Worm (Caenorhabditis elegans) whole organism, late embryonic: ENCODE data around the gene R10E4.9.

ENCODE experiments used
- C38D4.7 ChIP-seq: fragments of 200-800 bp; sonication (Bioruptor generic); optimal IDR thresholded peaks from 2 replicates; lab custom pipeline; 2018; ENCODE audit warnings: mild to moderate bottlenecking, missing genetic modification characterization, moderate library complexity, missing compliant biosample characterization
- F13H6.1 ChIP-seq: sonication (generic microtip); optimal IDR thresholded peaks from 2 replicates; lab custom pipeline; 2016; ENCODE audit warnings: missing genetic modification characterization, missing compliant biosample characterization
- K02D7.2 ChIP-seq: sonication (generic microtip); optimal IDR thresholded peaks from 2 replicates; lab custom pipeline; 2017; ENCODE audit warnings: mild to moderate bottlenecking, missing genetic modification characterization, missing compliant biosample characterization
- K09A11.1 ChIP-seq: sonication (generic microtip); optimal IDR thresholded peaks from 2 replicates; lab custom pipeline; 2017; ENCODE audit warnings: antibody characterized with exemption, mild to moderate bottlenecking, missing genetic modification characterization, missing compliant biosample characterization; ENCODE audit not compliant: insufficient read depth
- T23F11.4 ChIP-seq: fragments of 200-800 bp; sonication (Bioruptor generic); optimal IDR thresholded peaks from 2 replicates; lab custom pipeline; 2018; ENCODE audit warnings: mild to moderate bottlenecking, missing genetic modification characterization, missing compliant biosample characterization
- ceh-18 ChIP-seq: sonication (generic microtip); optimal IDR thresholded peaks from 2 replicates; lab custom pipeline; 2016; ENCODE audit warnings: missing genetic modification characterization, missing compliant biosample characterization
- ceh-2 ChIP-seq: sonication (generic microtip); optimal IDR thresholded peaks from 2 replicates; lab custom pipeline; 2016; ENCODE audit warnings: missing genotype, missing genetic modification characterization, missing compliant biosample characterization
- ceh-22 ChIP-seq: sonication (generic microtip); optimal IDR thresholded peaks from 2 replicates; lab custom pipeline; 2017; ENCODE audit warnings: missing biosample characterization, missing genetic modification characterization
- ceh-24 ChIP-seq: sonication (generic microtip); optimal IDR thresholded peaks from 2 replicates; lab custom pipeline; 2016; ENCODE audit warnings: mild to moderate bottlenecking, missing genetic modification characterization, missing compliant biosample characterization
- ceh-30 ChIP-seq: fragments of 150-350 bp; optimal IDR thresholded peaks from 2 replicates; lab custom pipeline; 2014; ENCODE audit warnings: missing biosample characterization, missing genetic modification characterization
- ceh-31 ChIP-seq: sonication (generic microtip); optimal IDR thresholded peaks from 2 replicates; lab custom pipeline; 2016; ENCODE audit warnings: missing genetic modification characterization, missing compliant biosample characterization
- ceh-45 ChIP-seq: fragments of 200-800 bp; sonication (Bioruptor generic); IDR thresholded peaks from 2 replicates; pipeline ENCODE4 v1.3.6; 2022; ENCODE audit warnings: missing genetic modification reagents, missing genetic modification characterization, missing compliant biosample characterization
- ceh-48 ChIP-seq: sonication (generic microtip); optimal IDR thresholded peaks from 2 replicates; lab custom pipeline; 2016; ENCODE audit warnings: missing genetic modification characterization, inconsistent platforms, missing compliant biosample characterization
- che-1 ChIP-seq: sonication (generic microtip); optimal IDR thresholded peaks from 2 replicates; lab custom pipeline; 2016; ENCODE audit warnings: mild to moderate bottlenecking, missing genetic modification characterization, missing compliant biosample characterization
- elt-2 ChIP-seq: sonication (generic microtip); optimal IDR thresholded peaks from 2 replicates; lab custom pipeline; 2016; ENCODE audit warnings: missing genetic modification reagents, missing genetic modification characterization, missing compliant biosample characterization
- ets-4 ChIP-seq: sonication (generic microtip); optimal IDR thresholded peaks from 2 replicates; lab custom pipeline; 2016; ENCODE audit warnings: missing genetic modification characterization, missing compliant biosample characterization
- hlh-13 ChIP-seq: fragments of 200-800 bp; sonication (Bioruptor generic); optimal IDR thresholded peaks from 2 replicates; lab custom pipeline; 2018; ENCODE audit warnings: mild to moderate bottlenecking, missing genetic modification characterization, missing compliant biosample characterization
- hlh-30 ChIP-seq: sonication (generic microtip); optimal IDR thresholded peaks from 2 replicates; lab custom pipeline; 2017; ENCODE audit warnings: antibody characterized with exemption, missing genetic modification characterization, missing compliant biosample characterization; ENCODE audit not compliant: insufficient read depth
- hlh-6 ChIP-seq: sonication (generic microtip); optimal IDR thresholded peaks from 2 replicates; lab custom pipeline; 2016; ENCODE audit warnings: missing genotype, missing genetic modification characterization, missing compliant biosample characterization
- hlh-8 ChIP-seq: sonication (generic microtip); optimal IDR thresholded peaks from 2 replicates; lab custom pipeline; 2016; ENCODE audit warnings: missing genotype, missing genetic modification characterization, missing compliant biosample characterization
- nfya-1 ChIP-seq: sonication (generic microtip); optimal IDR thresholded peaks from 2 replicates; lab custom pipeline; 2017; ENCODE audit warnings: missing genetic modification characterization, mild to moderate bottlenecking, missing compliant biosample characterization, antibody characterized with exemption, moderate library complexity
- nhr-232 ChIP-seq: sonication (generic microtip); optimal IDR thresholded peaks from 2 replicates; lab custom pipeline; 2016; ENCODE audit warnings: missing genetic modification characterization, missing compliant biosample characterization
- odd-2 ChIP-seq: sonication (generic microtip); optimal IDR thresholded peaks from 2 replicates; lab custom pipeline; 2017; ENCODE audit warnings: antibody characterized with exemption, mild to moderate bottlenecking, missing genetic modification characterization, missing compliant biosample characterization
- pag-3 ChIP-seq: sonication (generic microtip); optimal IDR thresholded peaks from 2 replicates; lab custom pipeline; 2016; ENCODE audit warnings: missing compliant biosample characterization, missing genetic modification characterization, borderline replicate concordance
- sdc-2 ChIP-seq: sonication (generic microtip); optimal IDR thresholded peaks from 2 replicates; lab custom pipeline; 2016; ENCODE audit warnings: missing genotype, missing genetic modification characterization, missing compliant biosample characterization
- sox-2 ChIP-seq: fragments of 200-800 bp; sonication (Bioruptor generic); IDR thresholded peaks from 2 replicates; pipeline ENCODE4 v1.3.6; 2022; ENCODE audit warnings: missing genetic modification reagents, missing genetic modification characterization, missing compliant biosample characterization
- syd-9 ChIP-seq: sonication (generic microtip); optimal IDR thresholded peaks from 2 replicates; lab custom pipeline; 2016; ENCODE audit warnings: mild to moderate bottlenecking, missing genetic modification characterization, moderate library complexity, missing compliant biosample characterization
- tbx-7 ChIP-seq: sonication (generic microtip); optimal IDR thresholded peaks from 2 replicates; lab custom pipeline; 2016; ENCODE audit warnings: missing genotype, missing genetic modification characterization, missing compliant biosample characterization
- ttx-3 ChIP-seq: sonication (generic microtip); optimal IDR thresholded peaks from 2 replicates; lab custom pipeline; 2016; ENCODE audit warnings: missing genetic modification reagents, missing genetic modification characterization, missing compliant biosample characterization
- unc-3 ChIP-seq, 2 experiments: fragments of 200-800 bp in 1 of 2; sonication (Bioruptor generic) in 1 of 2; sonication (generic microtip) in 1 of 2; conservative IDR thresholded peaks in 1 of 2; optimal IDR thresholded peaks in 1 of 2; 2 replicates each; pipeline versions ENCODE4 v1.3.6 to Lab custom; 2016 to 2022; ENCODE audit warnings: missing compliant biosample characterization in 2 of 2, missing genetic modification characterization in 2 of 2, missing genetic modification reagents in 1 of 2
- unc-42 ChIP-seq: sonication (generic microtip); optimal IDR thresholded peaks from 2 replicates; lab custom pipeline; 2016; ENCODE audit warnings: missing genotype, missing genetic modification characterization, missing compliant biosample characterization
- unc-86 ChIP-seq: sonication (generic microtip); optimal IDR thresholded peaks from 2 replicates; lab custom pipeline; 2016; ENCODE audit warnings: missing genetic modification characterization, missing compliant biosample characterization
- ztf-16 ChIP-seq: sonication (generic microtip); optimal IDR thresholded peaks from 2 replicates; lab custom pipeline; 2017; ENCODE audit warnings: missing genetic modification characterization, missing compliant biosample characterization

R10E4.9 gene

DNA sequence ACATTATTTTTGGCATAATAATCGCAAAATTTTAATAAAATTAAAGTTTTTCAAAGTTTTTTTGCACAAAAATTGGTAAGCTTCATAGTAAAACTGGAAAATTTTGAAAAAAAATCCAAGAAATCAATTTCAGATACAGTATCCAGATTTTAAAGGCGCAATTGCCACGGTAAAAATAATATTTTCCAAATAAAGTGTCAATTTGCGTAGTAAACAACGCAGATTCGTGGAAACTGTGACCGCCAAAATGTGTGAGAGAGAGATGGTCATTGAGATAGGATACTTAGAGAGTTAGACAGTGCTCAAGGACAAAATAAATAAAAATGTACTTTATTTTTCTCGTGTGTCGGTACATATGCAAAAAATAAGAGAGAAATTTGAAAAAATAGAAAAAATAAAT is 587 bp upstream of the R10E4.9 start:
- no peak for TF ChIP-seq tbx-7 (tag; lab: Kevin White, UChicago)
- no peak for TF ChIP-seq nhr-232 (tag; lab: Kevin White, UChicago)
- no peak for TF ChIP-seq syd-9 (tag; lab: Kevin White, UChicago)
- TF ChIP-seq che-1 (tag; lab: Kevin White, UChicago), result no peak
- TF ChIP-seq ztf-16, result no peak
- TF ChIP-seq hlh-30 (tag; lab: Kevin White, UChicago), result no peak
- no peak for TF ChIP-seq F13H6.1 (tag; lab: Kevin White, UChicago)
- no peak for TF ChIP-seq ceh-31 (tag; lab: Kevin White, UChicago)
- TF ChIP-seq pag-3, result no peak
- TF ChIP-seq ceh-22 (tag; lab: Kevin White, UChicago), result no peak
- no peak for TF ChIP-seq ceh-2 (tag; lab: Kevin White, UChicago)
- no peak for TF ChIP-seq T23F11.4
- TF ChIP-seq odd-2 (tag; lab: Kevin White, UChicago), result no peak
- TF ChIP-seq ceh-30 (tag; lab: Kevin White, UChicago), result no peak
- TF ChIP-seq unc-86, result no peak
- TF ChIP-seq hlh-6, result no peak
- TF ChIP-seq unc-3 (GFP tag; conservative IDR thresholded peaks at IDR 0.05; lab: Robert Waterston, UW), result no peak
- TF ChIP-seq unc-3 (tag; optimal IDR thresholded peaks at IDR 0.05; lab: Kevin White, UChicago), result no peak
- no peak for TF ChIP-seq K02D7.2
- no peak for TF ChIP-seq K09A11.1 (tag; lab: Kevin White, UChicago)
- TF ChIP-seq sox-2 (GFP tag; lab: Robert Waterston, UW), result no peak

DNA sequence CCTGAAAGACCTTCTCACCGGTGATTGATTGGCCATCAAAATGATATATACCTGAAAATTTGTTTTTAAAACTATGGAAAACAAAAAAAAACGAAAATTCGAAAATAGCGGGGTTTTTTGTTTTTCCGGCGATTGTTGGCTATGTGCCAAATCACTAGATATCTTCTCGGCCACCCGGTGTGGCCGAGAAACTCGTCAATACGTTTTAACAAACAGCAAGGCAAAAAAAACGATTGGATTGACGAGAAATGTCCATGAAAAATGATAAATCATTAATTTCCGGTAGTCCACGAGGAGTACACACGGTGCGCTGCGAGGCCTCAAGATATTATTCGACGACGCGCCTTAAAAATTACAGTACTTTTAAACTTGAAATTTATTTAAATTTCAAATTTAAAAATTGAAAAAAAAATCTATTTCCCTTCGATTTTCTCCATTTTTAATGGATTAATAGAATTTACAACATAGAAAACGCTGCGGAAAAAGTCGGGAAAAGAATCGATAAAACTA is 1.1 kb downstream of the R10E4.9 start, which contains the start of gene R10E4.11:
R10E4.11 (minus strand) TSS at position 51 of the 510 bp plus-strand sequence.
- no peak for TF ChIP-seq ttx-3 (tag; lab: Kevin White, UChicago)
- TF ChIP-seq ceh-48, result peak; percentile 75
- no peak for TF ChIP-seq hlh-8 (tag; lab: Kevin White, UChicago)

DNA sequence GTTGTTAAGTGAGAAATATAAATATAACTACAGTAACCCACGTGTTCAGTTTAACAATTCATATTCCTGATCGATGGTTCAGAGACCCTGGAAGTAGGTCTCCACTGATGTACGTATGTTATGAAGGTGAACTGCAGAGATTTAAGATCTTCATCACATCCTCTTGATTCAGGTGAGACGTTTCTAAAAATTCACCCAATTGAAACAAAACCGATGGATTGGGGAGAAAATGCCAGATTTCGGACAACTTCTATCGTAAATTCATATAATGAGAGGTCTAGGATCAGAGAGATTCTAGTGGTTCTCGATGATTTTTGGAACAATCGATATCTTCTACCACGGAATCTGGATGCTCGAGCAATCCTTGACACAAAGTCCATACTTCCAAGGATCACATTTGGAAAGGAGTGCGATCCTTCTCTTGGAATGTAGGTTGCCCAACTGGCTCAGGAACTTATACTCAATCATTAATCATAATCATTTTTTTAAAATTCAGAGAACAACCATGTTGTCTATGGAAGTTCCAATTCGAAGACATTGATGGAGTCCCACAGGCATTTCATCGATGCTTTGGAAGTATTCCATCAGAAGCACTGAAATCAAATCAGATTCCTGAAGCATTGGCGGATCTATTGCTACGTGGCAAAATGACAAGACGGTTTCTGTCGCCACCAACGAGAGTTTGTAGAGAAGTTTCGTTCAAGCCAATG is 7.9 kb downstream of the R10E4.9 start, which contains the start of the genes nth-1 and R10E4.7:
nth-1 (minus strand) TSS at position 101 of the 710 bp plus-strand sequence.
R10E4.7 (plus strand) TSS at position 660 of the 710 bp plus-strand sequence.
- TF ChIP-seq elt-2, result no peak
- TF ChIP-seq hlh-13 (GFP tag; lab: Kevin White, UChicago), result no peak
- no peak for TF ChIP-seq ceh-18 (tag; lab: Kevin White, UChicago)
- no peak for TF ChIP-seq F13H6.1 (tag; lab: Kevin White, UChicago)
- no peak for TF ChIP-seq C38D4.7
- TF ChIP-seq ceh-22 (tag; lab: Kevin White, UChicago), result no peak
- TF ChIP-seq, all 69 proteins: peak for 0

DNA sequence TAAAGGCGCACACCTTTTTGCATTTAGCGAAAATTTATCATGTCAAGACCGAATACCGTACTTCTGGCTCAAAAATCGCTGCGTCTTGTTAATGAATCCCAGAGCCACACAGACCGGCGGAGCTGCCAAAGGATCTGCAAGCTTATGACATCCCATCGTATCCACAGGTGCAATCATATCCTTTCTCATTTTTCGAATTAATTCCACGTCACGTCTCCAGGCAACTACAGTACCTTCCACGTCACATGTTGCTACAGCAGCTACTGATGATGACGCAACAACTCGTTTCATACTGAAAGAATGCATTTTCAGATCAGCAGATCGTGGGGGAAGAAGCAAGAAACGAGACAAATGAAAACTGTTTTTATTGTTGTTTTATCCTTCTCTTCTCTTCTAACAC is 9.1 kb downstream of the R10E4.9 start, which contains the start of gene R10E4.6:
R10E4.6 (plus strand) TSS at position 301 of the 400 bp plus-strand sequence.
- TF ChIP-seq ttx-3 (tag; lab: Kevin White, UChicago), result no peak
- TF ChIP-seq ceh-24 (tag; lab: Kevin White, UChicago), result no peak
- no peak for TF ChIP-seq ceh-31 (tag; lab: Kevin White, UChicago)

DNA sequence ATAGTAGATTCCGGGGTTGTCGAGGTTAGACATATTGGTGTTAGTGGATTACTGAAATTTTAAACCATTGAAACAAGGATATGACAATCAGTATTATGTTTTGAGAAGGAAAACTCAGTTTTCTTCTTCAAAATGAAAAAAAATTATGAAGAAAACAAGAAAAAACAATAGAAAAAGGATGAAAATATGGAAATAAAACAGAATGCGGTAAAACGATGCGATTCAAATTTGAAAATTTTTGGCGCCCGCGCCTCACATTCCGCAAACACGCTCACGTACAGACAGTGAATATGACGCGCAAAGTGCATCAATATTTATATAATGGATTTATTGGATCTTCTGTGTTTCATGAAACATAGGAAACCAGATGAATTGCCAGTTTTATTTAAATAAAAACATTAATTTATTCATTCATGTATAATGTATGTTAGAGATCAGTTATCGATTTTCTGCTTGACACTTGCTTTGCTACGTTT is 10.9 kb downstream of the R10E4.9 start, which contains the start of gene mcm-5:
mcm-5 (minus strand) TSS at position 51 of the 476 bp plus-strand sequence.
- TF ChIP-seq unc-42 (tag; lab: Kevin White, UChicago) (peak; percentile 16), ets-4 (no peak), sdc-2 (no peak), ceh-45 (GFP tag; lab: Robert Waterston, UW) (no peak), T23F11.4 (no peak), C38D4.7 (no peak), nfya-1 (peak; percentile 17), K09A11.1 (tag; lab: Kevin White, UChicago) (no peak), ceh-31 (tag; lab: Kevin White, UChicago) (no peak)
